Worm (Caenorhabditis elegans): ENCODE measurements around the gene heri-1.

DNA sequence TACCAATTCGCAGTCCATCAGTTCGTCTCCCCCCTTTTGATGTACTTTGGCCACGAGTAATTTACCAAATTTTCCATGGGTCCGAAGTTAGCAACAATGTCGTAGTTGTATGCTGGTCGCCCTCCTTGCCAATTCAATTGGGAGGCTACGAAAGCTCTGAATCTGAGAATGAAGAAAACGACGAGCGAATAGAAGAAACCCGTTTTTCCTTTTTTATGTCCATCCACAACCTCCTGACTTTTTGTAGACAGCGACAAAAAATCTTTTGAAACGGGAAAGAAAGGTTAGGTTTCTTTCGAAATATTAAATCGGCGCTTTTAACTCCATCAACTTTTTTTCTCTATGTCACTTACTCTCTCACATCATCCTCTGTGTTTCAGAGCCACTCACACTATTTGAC lies 29.5 kb upstream of the heri-1 start:
- TF ChIP-seq ama-1 (optimal IDR thresholded peaks at IDR 0.05) (no peak), B0310.2 (tag; optimal IDR thresholded peaks at IDR 0.05) (no peak)

All from whole organism, early embryonic.